Fruit fly (Drosophila melanogaster) whole organism, embryonic: ENCODE data around the gene CG3777.

Experiments
- CG14014 ChIP-seq: fragments of 200-800 bp; sonication (Bioruptor generic); IDR thresholded peaks from 2 replicates; pipeline ENCODE4 v1.3.6; 2022; ENCODE audit warnings: missing biosample characterization, missing genetic modification characterization
- CG15479 ChIP-seq: fragments of 200-800 bp; sonication (Bioruptor generic); optimal IDR thresholded peaks from 3 replicates; lab custom pipeline; 2019; ENCODE audit warnings: missing biosample characterization, mild to moderate bottlenecking, missing genetic modification characterization, moderate library complexity
- CG17612 ChIP-seq: fragments of 200-800 bp; sonication (Bioruptor generic); IDR thresholded peaks from 2 replicates; pipeline ENCODE4 v1.3.6; 2022; ENCODE audit warnings: missing biosample characterization, missing genetic modification characterization
- CG1832 ChIP-seq: fragments of 200-800 bp; sonication (Bioruptor generic); optimal IDR thresholded peaks from 2 replicates; lab custom pipeline; 2017; ENCODE audit warnings: missing biosample characterization, mild to moderate bottlenecking, missing genetic modification characterization, inconsistent platforms
- CG31441 ChIP-seq: fragments of 200-800 bp; sonication (Bioruptor generic); IDR thresholded peaks from 2 replicates; pipeline ENCODE4 v1.3.6; 2022; ENCODE audit warnings: missing biosample characterization, missing genetic modification characterization
- CG4854 ChIP-seq: fragments of 200-800 bp; sonication (Bioruptor generic); optimal IDR thresholded peaks from 2 replicates; lab custom pipeline; 2016; ENCODE audit warnings: missing biosample characterization, missing genetic modification characterization, inconsistent platforms
- CG5953 ChIP-seq: fragments of 200-800 bp; sonication (Bioruptor generic); IDR thresholded peaks from 2 replicates; pipeline ENCODE4 v1.3.6; 2022; ENCODE audit warnings: missing biosample characterization, missing genetic modification characterization
- CG6654 ChIP-seq: fragments of 200-800 bp; sonication (Bioruptor generic); optimal IDR thresholded peaks from 2 replicates; lab custom pipeline; 2017; ENCODE audit warnings: missing biosample characterization, mild to moderate bottlenecking, missing genetic modification characterization
- CG6765 ChIP-seq: fragments of 200-800 bp; sonication (Bioruptor generic); optimal IDR thresholded peaks from 3 replicates; lab custom pipeline; 2017; ENCODE audit warnings: missing biosample characterization, mild to moderate bottlenecking, missing genetic modification characterization
- CG6813 ChIP-seq: fragments of 200-800 bp; sonication (Bioruptor generic); optimal IDR thresholded peaks from 2 replicates; lab custom pipeline; 2017; ENCODE audit warnings: missing biosample characterization, missing genetic modification characterization, mild to moderate bottlenecking, moderate library complexity, missing genetic modification reagents
- CG8388 ChIP-seq: fragments of 200-800 bp; sonication (Bioruptor generic); optimal IDR thresholded peaks from 2 replicates; lab custom pipeline; 2019; ENCODE audit warnings: missing biosample characterization, mild to moderate bottlenecking, missing genetic modification characterization, moderate library complexity
- Ets65A ChIP-seq: fragments of 200-800 bp; sonication (Bioruptor generic); peaks from one replicate; lab custom pipeline; 2016; ENCODE audit warnings: missing biosample characterization, missing genetic modification characterization
- HmgD ChIP-seq: fragments of 200-800 bp; sonication (Bioruptor generic); optimal IDR thresholded peaks from 3 replicates; lab custom pipeline; 2016; ENCODE audit warnings: missing biosample characterization, missing genetic modification characterization
- Jarid2 ChIP-seq: fragments of 200-800 bp; sonication (Bioruptor generic); optimal IDR thresholded peaks from 3 replicates; lab custom pipeline; 2017; ENCODE audit warnings: mild to moderate bottlenecking, missing biosample characterization, missing genetic modification reagents, missing genetic modification characterization
- Kr ChIP-seq: fragments of 200-800 bp; sonication (Bioruptor generic); optimal IDR thresholded peaks from 2 replicates; lab custom pipeline; 2017; ENCODE audit warnings: missing biosample characterization, mild to moderate bottlenecking, missing genetic modification characterization
- Meics ChIP-seq: fragments of 200-800 bp; sonication (Bioruptor generic); optimal IDR thresholded peaks from 2 replicates; lab custom pipeline; 2017; ENCODE audit warnings: missing biosample characterization, mild to moderate bottlenecking, missing genetic modification characterization
- Sry-δ ChIP-seq: fragments of 200-800 bp; sonication (Bioruptor generic); optimal IDR thresholded peaks from 2 replicates; lab custom pipeline; 2016; ENCODE audit warnings: missing biosample characterization, missing genetic modification characterization
- Tbp ChIP-seq: fragments of >200 bp; optimal IDR thresholded peaks from 2 replicates; lab custom pipeline; 2018; ENCODE audit warnings: missing biosample characterization, missing genetic modification characterization
- Trl ChIP-seq, 3 experiments: fragments of >200 bp in 2 of 3; fragments of 200-800 bp in 1 of 3; sonication (Bioruptor generic) in 1 of 3; optimal IDR thresholded peaks; 2 replicates in 1 of 3; 3 replicates in 2 of 3; lab custom pipeline; 2016 to 2017; ENCODE audit warnings: missing biosample characterization in 1 of 3, missing genetic modification characterization in 1 of 3
- ac ChIP-seq: fragments of 200-800 bp; sonication (Bioruptor generic); optimal IDR thresholded peaks from 3 replicates; lab custom pipeline; 2017; ENCODE audit warnings: missing biosample characterization, mild to moderate bottlenecking, missing genetic modification characterization
- cas ChIP-seq: fragments of 200-800 bp; sonication (Bioruptor generic); IDR thresholded peaks from 2 replicates; pipeline ENCODE4 v1.3.6; 2022; ENCODE audit warnings: missing biosample characterization, missing genetic modification characterization
- ewg ChIP-seq: fragments of 200-800 bp; sonication (Bioruptor generic); optimal IDR thresholded peaks from 3 replicates; lab custom pipeline; 2017; ENCODE audit warnings: mild to moderate bottlenecking, missing biosample characterization, missing genetic modification reagents, missing genetic modification characterization
- grn ChIP-seq: fragments of 200-800 bp; sonication (Bioruptor generic); optimal IDR thresholded peaks from 3 replicates; lab custom pipeline; 2017; ENCODE audit warnings: missing biosample characterization, missing genetic modification characterization
- gt ChIP-seq: fragments of 200-800 bp; sonication (Bioruptor generic); IDR thresholded peaks from 2 replicates; pipeline ENCODE4 v1.3.6; 2022; ENCODE audit warnings: missing biosample characterization, missing genetic modification characterization
- hbn ChIP-seq: fragments of 200-800 bp; sonication (Bioruptor generic); IDR thresholded peaks from 2 replicates; pipeline ENCODE4 v1.3.6; 2022; ENCODE audit warnings: missing biosample characterization, missing genetic modification characterization; ENCODE audit not compliant: partially characterized antibody
- lab ChIP-seq: fragments of 200-800 bp; sonication (Bioruptor generic); optimal IDR thresholded peaks from 3 replicates; lab custom pipeline; 2017; ENCODE audit warnings: missing biosample characterization, missing genetic modification characterization, mild to moderate bottlenecking, moderate library complexity, missing genetic modification reagents
- phol ChIP-seq: fragments of 200-800 bp; sonication (Bioruptor generic); optimal IDR thresholded peaks from 3 replicates; lab custom pipeline; 2018; ENCODE audit warnings: missing biosample characterization, mild to moderate bottlenecking, missing genetic modification characterization, moderate library complexity
- pros ChIP-seq: fragments of 200-800 bp; sonication (Bioruptor generic); optimal IDR thresholded peaks from 3 replicates; lab custom pipeline; 2019; ENCODE audit warnings: missing biosample characterization, mild to moderate bottlenecking, missing genetic modification characterization, moderate library complexity
- sens ChIP-seq: fragments of 200-800 bp; sonication (Bioruptor generic); peaks from one replicate; lab custom pipeline; 2016; ENCODE audit warnings: missing biosample characterization, missing genetic modification characterization
- sna ChIP-seq: fragments of 200-800 bp; sonication (Bioruptor generic); IDR thresholded peaks from 2 replicates; pipeline ENCODE4 v1.3.6; 2022; ENCODE audit warnings: missing biosample characterization, missing genetic modification characterization; ENCODE audit not compliant: partially characterized antibody
- sqz ChIP-seq: fragments of 200-800 bp; sonication (Bioruptor generic); optimal IDR thresholded peaks from 3 replicates; lab custom pipeline; 2018; ENCODE audit warnings: missing biosample characterization, mild to moderate bottlenecking, missing genetic modification characterization
- trem ChIP-seq: fragments of 200-800 bp; optimal IDR thresholded peaks from 3 replicates; lab custom pipeline; 2019; ENCODE audit warnings: missing biosample characterization, mild to moderate bottlenecking, missing genetic modification characterization, moderate library complexity
- yki ChIP-seq: fragments of >200 bp; optimal IDR thresholded peaks from 3 replicates; lab custom pipeline; 2018
- z ChIP-seq: fragments of 200-800 bp; sonication (Bioruptor generic); IDR thresholded peaks from 3 replicates; pipeline ENCODE4 v1.3.6; 2022; ENCODE audit warnings: missing biosample characterization, missing genetic modification characterization

The CG3777 gene

dm6 chrX:390457-390856 is 111.0 kb downstream of the CG3777 start:
- TF ChIP-seq trem (tag; lab: Kevin White, UChicago), result no peak
- TF ChIP-seq hbn (GFP tag; lab: Robert Waterston, UW), result no peak
- no peak for TF ChIP-seq lab (GFP tag; lab: Kevin White, UChicago)
- TF ChIP-seq gt (GFP tag; lab: Robert Waterston, UW), result no peak
- no peak for TF ChIP-seq Meics
- TF ChIP-seq CG8388, result peak; percentile 72
- TF ChIP-seq sens (GFP tag; lab: Kevin White, UChicago), result peak; percentile 56
- no peak for TF ChIP-seq CG6654 (GFP tag; lab: Kevin White, UChicago)

dm6 chrX:392242-392641 is 112.7 kb downstream of the CG3777 start:
- TF ChIP-seq phol (tag; lab: Kevin White, UChicago) (no peak), CG17612 (GFP tag; lab: Robert Waterston, UW) (no peak), CG6765 (GFP tag; lab: Kevin White, UChicago) (no peak), ac (GFP tag; lab: Kevin White, UChicago) (peak; percentile 90), CG14014 (no peak), sens (GFP tag; lab: Kevin White, UChicago) (peak; percentile 62), Ets65A (GFP tag; lab: Kevin White, UChicago) (peak; percentile 26), CG1832 (GFP tag; lab: Kevin White, UChicago) (no peak), CG31441 (GFP tag; lab: Robert Waterston, UW) (no peak), HmgD (GFP tag; lab: Kevin White, UChicago) (no peak), cas (no peak), ewg (GFP tag; lab: Kevin White, UChicago) (no peak)
- TF ChIP-seq, all 482 proteins: peak for 3

- TF ChIP-seq CG6813 (GFP tag; lab: Kevin White, UChicago) (no peak), CG5953 (GFP tag; lab: Robert Waterston, UW) (no peak), yki (no peak), Tbp (no peak), grn (peak; percentile 37), ewg (GFP tag; lab: Kevin White, UChicago) (peak; percentile 39), ac (GFP tag; lab: Kevin White, UChicago) (peak; percentile 93)
Measured at dm6 chrX:392979-393378, 113.5 kb downstream of the CG3777 start.

DNA sequence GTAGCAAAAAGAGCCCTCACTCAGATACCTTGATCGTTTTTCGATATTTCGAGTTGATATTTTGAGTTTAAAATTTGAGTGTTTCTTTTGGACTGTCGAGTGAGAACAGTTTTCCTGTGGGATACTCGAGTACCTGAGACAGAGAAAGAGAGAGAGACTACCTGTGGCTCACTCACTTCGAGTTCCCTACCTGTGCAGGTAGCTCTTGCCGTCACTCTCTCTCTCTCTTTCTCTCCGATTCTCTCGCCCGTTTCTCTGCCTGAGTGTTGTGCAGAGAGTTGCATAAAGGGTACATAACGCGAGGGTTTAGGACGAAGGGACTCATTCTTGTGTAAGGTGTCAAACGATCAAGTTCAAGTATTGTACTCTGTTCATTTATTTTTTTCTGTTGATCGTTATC is 116.2 kb downstream of the CG3777 start, which contains the start of gene sc:
sc (plus strand) TSS at position 315 of the 400 bp plus-strand sequence.
- TF ChIP-seq CG1832 (GFP tag; lab: Kevin White, UChicago) (peak; percentile 12), CG4854 (no peak), z (GFP tag; lab: Robert Waterston, UW) (peak; percentile 97), CG15479 (GFP tag; lab: Kevin White, UChicago) (peak; percentile 94), Sry-δ (GFP tag; lab: Kevin White, UChicago) (no peak), Kr (GFP tag; lab: Kevin White, UChicago) (peak; percentile 15), pros (GFP tag; lab: Kevin White, UChicago) (peak; percentile 5), yki (peak; percentile 53), Trl (optimal IDR thresholded peaks at IDR 0.05; lab: Kevin White, UChicago) (peak; percentile 16 to 83), Trl (GFP tag; optimal IDR thresholded peaks at IDR 0.05; lab: Kevin White, UChicago) (no peak), Jarid2 (peak; percentile 6), ac (GFP tag; lab: Kevin White, UChicago) (peak; percentile 18), sqz (GFP tag; lab: Kevin White, UChicago) (no peak), sna (GFP tag; lab: Robert Waterston, UW) (no peak)
